Worm (Caenorhabditis elegans) whole organism, L4 larva: ENCODE measurements around the gene F46E10.18.

ENCODE experiments used
- T20F7.1 ChIP-seq: fragments of 200-800 bp; sonication (Bioruptor generic); optimal IDR thresholded peaks from 2 replicates; lab custom pipeline; 2018; ENCODE audit warnings: mild to moderate bottlenecking, missing genetic modification characterization, missing compliant biosample characterization
- Y105C5A.15 ChIP-seq: fragments of 200-800 bp; sonication (Bioruptor generic); IDR thresholded peaks from 2 replicates; pipeline ENCODE4 v1.3.6; 2022; ENCODE audit warnings: missing genetic modification characterization, missing compliant biosample characterization
- Y75B8A.6 ChIP-seq: fragments of 200-800 bp; sonication (Bioruptor generic); IDR thresholded peaks from 2 replicates; pipeline ENCODE4 v1.3.6; 2022; ENCODE audit warnings: missing genetic modification reagents, missing genetic modification characterization, missing compliant biosample characterization
- ZK546.5 ChIP-seq, 2 experiments: sonication (generic microtip); optimal IDR thresholded peaks; 2 replicates each; lab custom pipeline; 2017; ENCODE audit warnings: missing biosample characterization in 2 of 2, missing genetic modification characterization in 2 of 2
- aha-1 ChIP-seq: fragments of 150-350 bp; peaks from one replicate; lab custom pipeline; 2014; ENCODE audit warnings: missing biosample characterization, missing genetic modification characterization
- aly-2 ChIP-seq: sonication (generic microtip); optimal IDR thresholded peaks from 2 replicates; lab custom pipeline; 2018; ENCODE audit warnings: missing biosample characterization, missing genetic modification characterization
- ama-1 ChIP-seq: fragments of 150-350 bp; optimal IDR thresholded peaks from 2 replicates; lab custom pipeline; 2014; ENCODE audit warnings: inconsistent platforms, mixed read lengths
- attf-4 ChIP-seq: sonication (generic microtip); optimal IDR thresholded peaks from 3 replicates; lab custom pipeline; 2017; ENCODE audit warnings: missing biosample characterization, missing genetic modification characterization
- ceh-20 ChIP-seq: fragments of 200-800 bp; sonication (Bioruptor generic); IDR thresholded peaks from 2 replicates; pipeline ENCODE4 v1.3.6; 2022; ENCODE audit warnings: missing genetic modification reagents, missing genetic modification characterization, missing compliant biosample characterization
- ceh-28 ChIP-seq: fragments of 150-350 bp; optimal IDR thresholded peaks from 2 replicates; lab custom pipeline; 2014; ENCODE audit warnings: missing biosample characterization, missing genetic modification reagents, missing genetic modification characterization
- ceh-62 ChIP-seq: sonication (generic microtip); optimal IDR thresholded peaks from 2 replicates; lab custom pipeline; 2017; ENCODE audit warnings: missing biosample characterization, missing genetic modification characterization
- ctbp-1 ChIP-seq: fragments of 200-800 bp; sonication (Bioruptor generic); IDR thresholded peaks from 2 replicates; pipeline ENCODE4 v1.3.6; 2022; ENCODE audit warnings: missing genetic modification reagents, missing genetic modification characterization, missing compliant biosample characterization
- dpl-1 ChIP-seq: fragments of 150-350 bp; optimal IDR thresholded peaks from 2 replicates; lab custom pipeline; 2014; ENCODE audit warnings: missing biosample characterization, missing genetic modification reagents, missing genetic modification characterization
- duxl-1 ChIP-seq: sonication (generic microtip); optimal IDR thresholded peaks from 2 replicates; lab custom pipeline; 2016; ENCODE audit warnings: mild to moderate bottlenecking, missing genetic modification characterization, moderate library complexity, missing compliant biosample characterization; ENCODE audit not compliant: poor library complexity
- dve-1 ChIP-seq: sonication (generic microtip); optimal IDR thresholded peaks from 2 replicates; lab custom pipeline; 2017; ENCODE audit warnings: antibody characterized with exemption, mild to moderate bottlenecking, missing genetic modification characterization, missing compliant biosample characterization; ENCODE audit not compliant: insufficient read depth
- egl-43 ChIP-seq: fragments of 200-800 bp; sonication (Bioruptor generic); IDR thresholded peaks from 2 replicates; pipeline ENCODE4 v1.3.6; 2022; ENCODE audit warnings: missing genetic modification reagents, missing genetic modification characterization, missing compliant biosample characterization
- fkh-10 ChIP-seq: fragments of 150-350 bp; optimal IDR thresholded peaks from 2 replicates; lab custom pipeline; 2014; ENCODE audit warnings: missing biosample characterization, missing genetic modification reagents, missing genetic modification characterization
- gei-8 ChIP-seq: fragments of 200-800 bp; sonication (Bioruptor generic); optimal IDR thresholded peaks from 2 replicates; lab custom pipeline; 2018; ENCODE audit warnings: mild to moderate bottlenecking, missing genetic modification characterization, missing compliant biosample characterization
- hlh-11 ChIP-seq: fragments of 200-800 bp; sonication (Bioruptor generic); optimal IDR thresholded peaks from 2 replicates; lab custom pipeline; 2018; ENCODE audit warnings: mild to moderate bottlenecking, missing genetic modification characterization, missing compliant biosample characterization
- hlh-30 ChIP-seq: sonication (generic microtip); optimal IDR thresholded peaks from 2 replicates; lab custom pipeline; 2017; ENCODE audit warnings: antibody characterized with exemption, mild to moderate bottlenecking, missing genetic modification characterization, missing compliant biosample characterization; ENCODE audit not compliant: insufficient read depth
- lim-7 ChIP-seq: fragments of 200-800 bp; sonication (Bioruptor generic); IDR thresholded peaks from 2 replicates; pipeline ENCODE4 v1.3.6; 2022; ENCODE audit warnings: missing genetic modification characterization, missing compliant biosample characterization
- lin-39 ChIP-seq: fragments of 150-350 bp; optimal IDR thresholded peaks from 2 replicates; lab custom pipeline; 2014; ENCODE audit warnings: missing biosample characterization, missing genetic modification reagents, missing genetic modification characterization
- madf-9 ChIP-seq: fragments of 200-800 bp; sonication (Bioruptor generic); conservative IDR thresholded peaks from 2 replicates; pipeline ENCODE4 v1.3.6; 2022; ENCODE audit warnings: missing genetic modification reagents, missing genetic modification characterization, missing compliant biosample characterization
- mdl-1 ChIP-seq, 2 experiments: fragments of 150-350 bp in 1 of 2; sonication (generic microtip) in 1 of 2; optimal IDR thresholded peaks; 2 replicates each; lab custom pipeline; 2014 to 2017; ENCODE audit warnings: missing biosample characterization in 2 of 2, missing genetic modification characterization in 2 of 2
- mdt-29 ChIP-seq: fragments of 200-800 bp; sonication (Bioruptor generic); IDR thresholded peaks from 2 replicates; pipeline ENCODE4 v1.3.6; 2022; ENCODE audit warnings: missing genetic modification reagents, missing genetic modification characterization, missing compliant biosample characterization
- nhr-10 ChIP-seq: fragments of 150-350 bp; optimal IDR thresholded peaks from 2 replicates; lab custom pipeline; 2014; ENCODE audit warnings: missing biosample characterization, missing genetic modification characterization
- nhr-102 ChIP-seq: sonication (generic microtip); optimal IDR thresholded peaks from 2 replicates; lab custom pipeline; 2016; ENCODE audit warnings: mild to moderate bottlenecking, missing genetic modification characterization, moderate library complexity, missing compliant biosample characterization
- nhr-11 ChIP-seq: fragments of 150-350 bp; optimal IDR thresholded peaks from 2 replicates; lab custom pipeline; 2014; ENCODE audit warnings: missing biosample characterization, missing genetic modification characterization
- nhr-111 ChIP-seq: fragments of 200-800 bp; sonication (Bioruptor generic); optimal IDR thresholded peaks from 2 replicates; lab custom pipeline; 2018; ENCODE audit warnings: mild to moderate bottlenecking, missing genetic modification characterization, missing compliant biosample characterization
- nhr-28 ChIP-seq: fragments of 150-350 bp; optimal IDR thresholded peaks from 2 replicates; lab custom pipeline; 2014; ENCODE audit warnings: missing biosample characterization, missing genetic modification characterization
- nhr-42 ChIP-seq: fragments of 200-800 bp; sonication (Bioruptor generic); IDR thresholded peaks from 2 replicates; pipeline ENCODE4 v1.3.6; 2022; ENCODE audit warnings: missing genetic modification characterization, missing compliant biosample characterization
- nhr-48 ChIP-seq: sonication (generic microtip); optimal IDR thresholded peaks from 2 replicates; lab custom pipeline; 2016; ENCODE audit warnings: mild to moderate bottlenecking, missing genetic modification characterization, missing compliant biosample characterization
- nhr-77 ChIP-seq: fragments of 150-350 bp; optimal IDR thresholded peaks from 2 replicates; lab custom pipeline; 2014; ENCODE audit warnings: missing biosample characterization, missing genetic modification characterization
- php-3 ChIP-seq: fragments of 200-800 bp; sonication (Bioruptor generic); IDR thresholded peaks from 2 replicates; pipeline ENCODE4 v1.3.6; 2022; ENCODE audit warnings: missing genetic modification reagents, missing genetic modification characterization, missing compliant biosample characterization
- skn-1 ChIP-seq: fragments of 150-350 bp; optimal IDR thresholded peaks from 2 replicates; lab custom pipeline; 2014; ENCODE audit warnings: missing biosample characterization, missing genetic modification characterization
- snpc-1.2 ChIP-seq: fragments of 200-800 bp; sonication (Bioruptor generic); IDR thresholded peaks from 2 replicates; pipeline ENCODE4 v1.3.6; 2022; ENCODE audit warnings: missing genetic modification reagents, missing genetic modification characterization, missing compliant biosample characterization
- snpc-4 ChIP-seq: fragments of 150-350 bp; optimal IDR thresholded peaks from 2 replicates; lab custom pipeline; 2014; ENCODE audit warnings: missing biosample characterization, missing genetic modification characterization
- unc-62 ChIP-seq, 3 experiments: fragments of 150-350 bp in 1 of 3; sonication (generic microtip); optimal IDR thresholded peaks in 2 of 3; peaks in 1 of 3; 1 replicate in 1 of 3; 2 replicates in 2 of 3; lab custom pipeline; 2014 to 2017; ENCODE audit warnings: missing biosample characterization in 3 of 3, missing genetic modification characterization in 3 of 3, missing genetic modification reagents in 3 of 3, missing genotype in 1 of 3
- zag-1 ChIP-seq: fragments of 150-350 bp; optimal IDR thresholded peaks from 2 replicates; lab custom pipeline; 2014; ENCODE audit warnings: missing biosample characterization, missing genetic modification characterization
- ztf-11 ChIP-seq: fragments of 150-350 bp; optimal IDR thresholded peaks from 2 replicates; lab custom pipeline; 2014; ENCODE audit warnings: missing biosample characterization, missing genetic modification characterization

The F46E10.18 gene

DNA sequence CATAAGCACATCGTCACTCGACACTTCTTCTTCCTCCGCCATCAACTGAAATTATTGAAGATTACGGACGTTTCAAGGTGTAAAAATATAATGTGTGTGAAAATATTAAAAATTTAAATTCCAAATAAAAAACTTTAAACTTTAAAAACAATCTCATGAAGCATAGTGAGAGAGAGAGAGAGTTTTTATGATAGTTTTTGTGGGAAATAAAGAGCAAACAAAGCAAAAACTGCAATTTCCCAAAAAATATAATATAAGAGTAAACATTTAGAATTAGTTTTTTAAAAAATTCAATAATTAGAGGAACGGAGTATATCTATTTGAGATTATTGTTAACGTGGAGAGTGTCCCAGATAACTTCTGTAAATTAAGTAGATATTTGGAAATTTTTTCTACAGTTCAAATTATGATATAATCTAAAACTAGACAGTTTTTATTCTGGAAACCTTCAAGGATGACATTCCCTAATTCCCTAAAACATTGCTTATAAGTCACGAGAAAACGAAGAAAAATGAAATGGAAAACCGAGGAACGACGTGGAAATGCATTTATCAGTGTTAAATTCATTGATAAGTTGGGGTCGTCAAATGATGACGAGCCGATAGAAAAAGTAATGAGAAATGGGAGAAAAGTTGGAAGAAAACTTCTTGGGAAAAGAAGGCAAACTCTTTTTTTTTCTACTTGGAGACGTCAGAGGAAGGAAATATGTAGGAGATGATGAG is 25.8 kb downstream of the F46E10.18 start, which contains the start of gene dre-1 (continued):
- TF ChIP-seq ZK546.5 (tag; optimal IDR thresholded peaks at IDR 0.05; lab: Kevin White, UChicago) (no peak), nhr-102 (tag; lab: Kevin White, UChicago) (no peak), Y105C5A.15 (GFP tag; lab: Robert Waterston, UW) (no peak), hlh-11 (tag; lab: Kevin White, UChicago) (peak; percentile 14), zag-1 (tag; lab: Kevin White, UChicago) (no peak), fkh-10 (GFP tag; lab: Kevin White, UChicago) (no peak), snpc-1.2 (GFP tag; lab: Robert Waterston, UW) (no peak), nhr-77 (tag; lab: Kevin White, UChicago) (no peak), ceh-28 (tag; lab: Kevin White, UChicago) (no peak), Y75B8A.6 (GFP tag; lab: Robert Waterston, UW) (no peak), nhr-48 (tag; lab: Kevin White, UChicago) (no peak), duxl-1 (tag; lab: Kevin White, UChicago) (no peak), nhr-11 (no peak), egl-43 (no peak), lim-7 (GFP tag; lab: Robert Waterston, UW) (no peak), php-3 (no peak), nhr-28 (peak; percentile 45), nhr-111 (GFP tag; lab: Kevin White, UChicago) (no peak), ama-1 (lab: Kevin White, UChicago) (no peak), T20F7.1 (GFP tag; lab: Kevin White, UChicago) (no peak), ceh-62 (tag; lab: Kevin White, UChicago) (no peak), ceh-20 (GFP tag; lab: Robert Waterston, UW) (no peak), skn-1 (tag; lab: Kevin White, UChicago) (no peak)

DNA sequence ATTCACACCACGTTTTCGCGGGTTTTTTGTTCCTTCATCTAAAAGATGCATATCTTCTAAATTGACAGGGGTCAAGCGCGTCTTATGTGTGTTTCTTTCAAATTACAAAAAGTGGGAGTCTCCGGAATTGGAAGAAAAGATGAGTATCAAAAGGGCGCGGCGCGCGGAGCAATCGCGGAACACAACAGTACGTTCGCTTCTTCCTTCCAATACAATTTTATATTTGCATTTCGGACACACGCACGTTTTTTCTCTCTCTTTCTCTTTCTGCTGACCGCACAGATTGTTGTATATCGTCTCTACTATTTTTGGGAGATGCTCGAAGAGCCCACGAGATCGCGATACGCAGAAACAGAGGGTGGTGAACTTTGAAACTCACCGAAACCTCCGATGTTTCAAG is 27.5 kb downstream of the F46E10.18 start:
- TF ChIP-seq mdl-1 (tag; optimal IDR thresholded peaks at IDR 0.05; lab: Kevin White, UChicago) (peak in 1 of 2 experiments; percentile 8), nhr-42 (GFP tag; lab: Robert Waterston, UW) (no peak), dpl-1 (GFP tag; lab: Kevin White, UChicago) (no peak), snpc-4 (tag; lab: Kevin White, UChicago) (no peak), lin-39 (tag; lab: Kevin White, UChicago) (no peak), ztf-11 (tag; lab: Kevin White, UChicago) (no peak), nhr-111 (GFP tag; lab: Kevin White, UChicago) (no peak), hlh-30 (no peak), attf-4 (no peak), dve-1 (peak; percentile 22), madf-9 (GFP tag; lab: Robert Waterston, UW) (no peak), unc-62 (GFP tag; optimal IDR thresholded peaks at IDR 0.05 in 1 of 2; lab: Kevin White, UChicago) (peak in 1 of 2 experiments; percentile 95), unc-62 (tag; optimal IDR thresholded peaks at IDR 0.05; lab: Kevin White, UChicago) (no peak), nhr-10 (no peak), mdt-29 (GFP tag; lab: Robert Waterston, UW) (no peak), aha-1 (tag; lab: Kevin White, UChicago) (peak; percentile 37), aly-2 (tag; lab: Kevin White, UChicago) (no peak)

ce11 chrV:6549148-6549547 is 28.3 kb downstream of the F46E10.18 start, which contains the start of gene K04A8.20:
K04A8.20 (plus strand) TSS chrV:6549448.
- TF ChIP-seq gei-8 (GFP tag; lab: Kevin White, UChicago) (no peak), ctbp-1 (GFP tag; lab: Robert Waterston, UW) (no peak), dve-1 (peak; percentile 2)
